Fruit fly (Drosophila melanogaster) whole organism, wandering third instar larva: ENCODE measurements around the gene CG11791.

Source experiments
- CG32264 ChIP-seq: fragments of 200-800 bp; sonication (Bioruptor generic); optimal IDR thresholded peaks from 2 replicates; lab custom pipeline; 2016; ENCODE audit warnings: missing biosample characterization, missing genetic modification characterization
- CG9705 ChIP-seq: fragments of 200-800 bp; sonication (Bioruptor generic); optimal IDR thresholded peaks from 2 replicates; lab custom pipeline; 2018; ENCODE audit warnings: missing biosample characterization, mild to moderate bottlenecking, missing genetic modification characterization
- Dfd ChIP-seq: fragments of >200 bp; optimal IDR thresholded peaks from 2 replicates; lab custom pipeline; 2017; ENCODE audit warnings: missing biosample characterization, missing genetic modification characterization
- Dif ChIP-seq: fragments of 200-275, 200-300 bp; sonication (Bioruptor generic); optimal IDR thresholded peaks from 2 replicates; lab custom pipeline; 2018; ENCODE audit warnings: missing biosample characterization, missing genetic modification characterization; ENCODE audit not compliant: partially characterized antibody
- GATAd ChIP-seq: sonication (Bioruptor generic); optimal IDR thresholded peaks from 2 replicates; lab custom pipeline; 2016; ENCODE audit warnings: missing biosample characterization, missing genetic modification characterization
- Hnf4 ChIP-seq: fragments of 200-800 bp; sonication (Bioruptor generic); optimal IDR thresholded peaks from 2 replicates; lab custom pipeline; 2016; ENCODE audit warnings: missing biosample characterization, mild to moderate bottlenecking, missing genetic modification characterization
- Hr83 ChIP-seq: fragments of 200-300 bp; sonication (Bioruptor generic); optimal IDR thresholded peaks from 2 replicates; lab custom pipeline; 2016; ENCODE audit warnings: missing biosample characterization, mild to moderate bottlenecking, missing genetic modification characterization, moderate library complexity; ENCODE audit not compliant: poor library complexity, severe bottlenecking
- N ChIP-seq: fragments of >200 bp; optimal IDR thresholded peaks from 2 replicates; lab custom pipeline; 2018; ENCODE audit warnings: missing biosample characterization, missing external identifiers, missing genetic modification characterization
- Rel ChIP-seq, 2 experiments: fragments of 200-800 bp; sonication (Bioruptor generic) in 1 of 2; optimal IDR thresholded peaks; 2 replicates in 1 of 2; 3 replicates in 1 of 2; lab custom pipeline; 2016 to 2019; ENCODE audit warnings: mild to moderate bottlenecking in 2 of 2, missing biosample characterization in 2 of 2, missing genetic modification characterization in 2 of 2, moderate library complexity in 1 of 2
- Sp1 ChIP-seq: fragments of 200-800 bp; sonication (Bioruptor generic); optimal IDR thresholded peaks from 3 replicates; lab custom pipeline; 2019; ENCODE audit warnings: missing biosample characterization, mild to moderate bottlenecking, missing genetic modification characterization, moderate library complexity
- Vsx2 ChIP-seq: fragments of 200-300, 225-300 bp; sonication (Bioruptor generic); optimal IDR thresholded peaks from 2 replicates; lab custom pipeline; 2018; ENCODE audit warnings: missing biosample characterization, missing genetic modification characterization; ENCODE audit not compliant: partially characterized antibody
- br ChIP-seq: fragments of 200-800 bp; sonication (Bioruptor generic); optimal IDR thresholded peaks from 2 replicates; lab custom pipeline; 2016; ENCODE audit warnings: missing biosample characterization, missing genetic modification characterization
- brk ChIP-seq: fragments of 200-800 bp; sonication (Bioruptor generic); optimal IDR thresholded peaks from 2 replicates; lab custom pipeline; 2016; ENCODE audit warnings: missing biosample characterization, mild to moderate bottlenecking, missing genetic modification characterization
- dl ChIP-seq, 2 experiments: fragments of 175-275, 200-275 bp in 1 of 2; fragments of 200-275 bp in 1 of 2; sonication (Bioruptor generic); optimal IDR thresholded peaks; lab custom pipeline; 2018; ENCODE audit warnings: mild to moderate bottlenecking in 2 of 2, missing biosample characterization in 2 of 2, missing genetic modification characterization in 2 of 2, moderate library complexity in 2 of 2; ENCODE audit not compliant: partially characterized antibody in 2 of 2, insufficient read depth in 1 of 2
- ey ChIP-seq: fragments of 200-800 bp; sonication (Bioruptor generic); optimal IDR thresholded peaks from 2 replicates; lab custom pipeline; 2016; ENCODE audit warnings: missing biosample characterization, missing genetic modification characterization
- fru ChIP-seq: fragments of 200-800 bp; sonication (Bioruptor generic); optimal IDR thresholded peaks from 3 replicates; lab custom pipeline; 2016; ENCODE audit warnings: missing biosample characterization, mild to moderate bottlenecking, missing genetic modification characterization
- h ChIP-seq: fragments of 200-800 bp; sonication (Bioruptor generic); optimal IDR thresholded peaks from 3 replicates; lab custom pipeline; 2016; ENCODE audit warnings: missing biosample characterization, mild to moderate bottlenecking, missing genetic modification characterization
- jim ChIP-seq: fragments of 175-275, 200-325 bp; sonication (Bioruptor generic); optimal IDR thresholded peaks from 2 replicates; lab custom pipeline; 2016; ENCODE audit warnings: missing biosample characterization, mild to moderate bottlenecking, missing genetic modification characterization
- psq ChIP-seq: fragments of 200-800 bp; sonication (Bioruptor generic); optimal IDR thresholded peaks from 3 replicates; lab custom pipeline; 2017; ENCODE audit warnings: missing biosample characterization, mild to moderate bottlenecking, missing genetic modification characterization, moderate library complexity
- sage ChIP-seq: fragments of 200-800 bp; sonication (Bioruptor generic); optimal IDR thresholded peaks from 2 replicates; lab custom pipeline; 2016; ENCODE audit warnings: missing biosample characterization, mild to moderate bottlenecking, missing genetic modification characterization
- tai ChIP-seq: sonication (Bioruptor generic); optimal IDR thresholded peaks from 2 replicates; lab custom pipeline; 2016; ENCODE audit warnings: missing biosample characterization, missing genetic modification characterization
- usp ChIP-seq: fragments of >200 bp; optimal IDR thresholded peaks from 2 replicates; lab custom pipeline; 2017; ENCODE audit warnings: missing biosample characterization, missing genetic modification characterization
- woc ChIP-seq: sonication (Bioruptor generic); optimal IDR thresholded peaks from 2 replicates; lab custom pipeline; 2016; ENCODE audit warnings: missing biosample characterization, mild to moderate bottlenecking, missing genetic modification characterization

Gene CG11791

DNA sequence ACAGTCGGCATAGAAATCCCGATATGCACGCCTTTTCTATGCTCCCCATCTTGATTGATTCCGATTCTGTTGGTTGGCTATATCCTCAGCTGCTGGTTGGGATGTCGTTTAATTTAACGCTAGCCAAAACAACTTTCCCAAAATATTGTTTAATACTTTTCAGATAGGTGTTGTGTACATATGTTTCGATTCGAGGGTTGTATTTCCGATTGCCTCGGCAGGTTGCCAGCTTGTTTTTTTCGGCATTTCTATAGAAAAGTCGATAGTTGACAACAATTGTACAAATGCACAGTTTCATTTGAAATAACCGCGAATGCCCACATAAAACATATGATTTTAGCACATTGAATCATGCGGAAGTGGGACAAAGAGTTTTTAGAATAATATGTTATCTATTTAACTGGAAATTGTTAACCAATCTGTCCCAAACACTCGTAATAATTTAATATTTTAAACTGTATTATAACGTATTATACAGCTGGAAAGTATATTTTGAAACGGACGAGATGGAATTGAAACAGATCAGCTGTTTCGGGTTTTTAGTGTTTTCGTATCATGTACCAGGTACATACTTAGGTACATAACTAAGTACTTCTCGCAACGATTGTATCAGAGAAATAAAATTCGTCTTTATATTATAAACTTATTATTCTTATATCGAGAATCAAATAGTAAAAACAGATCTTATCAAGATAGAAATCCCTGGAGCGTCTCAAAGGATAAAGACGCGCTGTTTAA lies 5.2 kb downstream of the CG11791 start, which contains the start of gene CG31109 (continued):
- no peak for TF ChIP-seq jim

DNA sequence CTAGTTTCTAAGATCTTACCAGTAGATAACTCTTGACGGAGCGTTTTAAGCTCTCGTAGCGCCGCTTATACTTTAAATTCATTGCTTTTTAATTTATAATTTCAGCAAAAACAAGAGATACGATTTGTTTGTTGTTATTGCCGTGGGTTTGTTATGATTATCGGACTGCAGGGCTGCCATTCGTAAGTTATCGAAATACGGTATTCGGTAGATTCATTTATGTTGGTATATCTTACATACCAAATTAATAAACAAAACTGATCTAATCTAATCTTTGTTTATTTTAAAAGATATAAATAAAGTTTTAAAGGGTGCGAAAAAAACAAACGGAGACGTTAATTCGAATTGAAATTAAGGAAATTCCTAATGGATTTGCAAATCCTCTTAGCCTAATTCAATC lies 6.6 kb downstream of the CG11791 start, which contains the start of the genes CG31111 and stac:
Gene CG31111 (minus strand): TSS at position 162 of the 400 bp plus-strand sequence.
Gene stac (plus strand): TSS at position 271 of the 400 bp plus-strand sequence.
- TF ChIP-seq Rel (GFP tag; optimal IDR thresholded peaks at IDR 0.05; lab: Kevin White, UChicago) (no peak), Rel (tag; optimal IDR thresholded peaks at IDR 0.05; lab: Kevin White, UChicago) (peak; percentile 22), dl (GFP tag; optimal IDR thresholded peaks at IDR 0.05; lab: Kevin White, UChicago; ENCODE audit: insufficient read depth in 1 of 2, partially characterized antibody in 2 of 2) (no peak), Hnf4 (GFP tag; lab: Kevin White, UChicago) (no peak), sage (GFP tag; lab: Kevin White, UChicago) (peak; percentile 52)

DNA sequence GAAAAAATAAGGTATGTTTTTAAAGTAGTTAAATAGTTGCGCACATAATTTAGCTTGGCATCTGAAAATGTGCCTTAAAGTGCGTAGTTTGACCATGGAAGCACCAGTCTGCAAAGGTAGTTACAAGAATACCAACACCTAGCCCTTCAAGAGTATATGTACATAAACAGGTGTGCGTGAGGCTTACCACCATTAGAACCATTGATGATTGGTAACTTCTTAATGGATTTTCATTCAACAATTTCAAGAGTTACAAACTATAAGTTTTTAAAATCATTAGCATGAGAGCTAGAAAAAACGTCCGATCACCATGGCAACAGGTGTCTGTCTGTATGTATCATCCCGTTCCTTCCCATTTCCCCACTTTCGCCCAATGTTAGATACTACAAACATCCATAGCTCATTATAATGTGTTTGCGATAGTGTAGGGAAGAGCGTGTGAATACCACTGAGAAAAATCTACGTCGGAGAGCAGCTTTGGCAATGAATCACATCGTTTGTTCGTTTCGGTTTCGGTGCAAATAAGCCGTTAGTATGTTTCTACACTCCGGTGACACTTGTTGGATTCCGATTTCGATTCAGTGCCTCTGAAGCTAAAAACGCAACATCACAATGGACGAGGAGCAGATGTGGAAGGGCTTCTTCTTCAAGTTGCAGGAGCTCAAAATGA lies 7.2 kb downstream of the CG11791 start:
- TF ChIP-seq sage (GFP tag; lab: Kevin White, UChicago) (no peak), GATAd (GFP tag; lab: Kevin White, UChicago) (no peak), psq (GFP tag; lab: Kevin White, UChicago) (no peak), Rel (GFP tag; optimal IDR thresholded peaks at IDR 0.05; lab: Kevin White, UChicago) (no peak), Rel (tag; optimal IDR thresholded peaks at IDR 0.05; lab: Kevin White, UChicago) (peak; percentile 72), CG9705 (GFP tag; lab: Kevin White, UChicago) (no peak), dl (GFP tag; optimal IDR thresholded peaks at IDR 0.05; lab: Kevin White, UChicago; ENCODE audit: insufficient read depth in 1 of 2, partially characterized antibody in 2 of 2) (no peak), ey (GFP tag; lab: Kevin White, UChicago) (no peak), N (no peak)

DNA sequence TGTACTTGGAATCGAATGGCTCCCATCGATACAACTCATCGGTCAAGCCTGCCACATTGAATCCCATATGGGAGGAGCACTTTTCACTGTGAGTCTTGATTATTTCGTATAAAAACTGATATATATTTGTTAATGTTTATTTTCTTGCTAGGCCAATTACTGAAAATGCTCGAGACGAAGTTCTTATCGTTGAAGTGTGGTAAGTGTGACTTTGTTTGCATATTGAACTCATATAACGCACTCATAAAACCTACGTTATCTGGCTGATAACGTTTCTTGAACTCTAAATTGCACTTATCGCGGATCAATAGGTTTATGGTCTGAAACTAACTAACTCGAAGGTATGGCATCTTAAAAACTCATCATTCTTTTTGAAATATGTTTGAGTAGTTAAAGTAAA lies 11.0 kb downstream of the CG11791 start:
- TF ChIP-seq woc, result no peak
- no peak for TF ChIP-seq Hr83 (GFP tag; lab: Kevin White, UChicago)
- no peak for TF ChIP-seq Hnf4 (GFP tag; lab: Kevin White, UChicago)
- TF ChIP-seq tai (GFP tag; lab: Kevin White, UChicago), result no peak
- TF ChIP-seq Dif (GFP tag; lab: Kevin White, UChicago), result no peak
- TF ChIP-seq Sp1 (GFP tag; lab: Kevin White, UChicago), result no peak
- no peak for TF ChIP-seq usp (GFP tag; lab: Kevin White, UChicago)
- no peak for TF ChIP-seq dl (GFP tag; optimal IDR thresholded peaks at IDR 0.05; lab: Kevin White, UChicago; ENCODE audit: insufficient read depth in 1 of 2, partially characterized antibody in 2 of 2)
- TF ChIP-seq Dfd (GFP tag; lab: Kevin White, UChicago), result no peak
- TF ChIP-seq sage (GFP tag; lab: Kevin White, UChicago), result no peak
- TF ChIP-seq ey (GFP tag; lab: Kevin White, UChicago), result no peak
- TF ChIP-seq N, result no peak
- no peak for TF ChIP-seq fru (GFP tag; lab: Kevin White, UChicago)
- TF ChIP-seq CG32264, result no peak
- TF ChIP-seq Vsx2 (GFP tag; lab: Kevin White, UChicago), result no peak
- TF ChIP-seq h (GFP tag; lab: Kevin White, UChicago), result no peak
- TF ChIP-seq br, result no peak
- no peak for TF ChIP-seq brk

DNA sequence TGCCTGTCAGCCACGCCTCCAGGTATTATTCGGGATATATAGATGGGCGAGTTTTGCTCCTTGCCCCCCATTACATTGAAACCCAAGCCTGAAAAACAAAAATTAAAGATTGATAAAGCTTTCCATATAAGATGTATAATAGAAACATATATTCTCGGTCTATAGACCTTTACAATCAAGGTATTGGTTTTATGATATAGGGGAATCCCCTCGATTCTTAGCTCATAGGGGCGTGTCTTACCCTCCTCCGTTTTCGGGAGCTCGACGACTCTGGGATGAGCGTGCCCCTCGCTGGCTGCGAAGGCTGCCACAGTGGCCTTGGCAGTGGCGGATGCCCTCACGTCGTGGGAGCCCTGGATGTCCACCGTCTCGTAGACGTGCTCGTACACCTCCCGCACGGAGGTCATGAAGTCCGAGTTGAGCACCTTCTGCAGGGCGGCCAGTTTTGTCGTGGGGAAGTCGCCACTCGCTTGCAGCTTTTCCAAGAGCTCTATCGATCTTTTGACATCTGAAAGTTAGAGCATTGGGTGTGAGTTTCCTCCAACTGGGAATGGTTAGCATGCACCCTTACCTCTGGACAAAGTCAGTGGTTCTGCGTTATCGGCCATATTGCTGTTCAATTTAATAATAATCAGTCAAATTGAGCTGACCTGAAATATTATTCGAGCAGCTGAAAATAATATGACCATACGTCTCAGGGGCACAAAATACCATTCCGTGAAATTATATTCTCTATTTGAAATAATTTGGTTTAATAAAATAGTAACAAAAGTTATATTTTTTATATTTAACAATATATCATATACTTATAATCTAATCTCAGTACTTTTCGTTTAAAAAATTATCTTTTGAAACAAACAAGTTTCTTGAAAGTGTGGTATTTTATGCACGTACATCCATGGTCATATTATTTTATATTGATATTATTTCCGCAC lies 15.8 kb downstream of the CG11791 start, which contains the start of the genes veli and PQBP1:
Gene veli (minus strand): TSS at position 685 of the 935 bp plus-strand sequence.
Gene PQBP1 (plus strand): TSS at position 885 of the 935 bp plus-strand sequence.
- TF ChIP-seq Rel (GFP tag; optimal IDR thresholded peaks at IDR 0.05; lab: Kevin White, UChicago) (no peak), Rel (tag; optimal IDR thresholded peaks at IDR 0.05; lab: Kevin White, UChicago) (peak; percentile 95), Hnf4 (GFP tag; lab: Kevin White, UChicago) (no peak)
